Worm (Caenorhabditis elegans): Measurements from ENCODE around the gene F15D4.5.

F15D4.5 gene

DNA sequence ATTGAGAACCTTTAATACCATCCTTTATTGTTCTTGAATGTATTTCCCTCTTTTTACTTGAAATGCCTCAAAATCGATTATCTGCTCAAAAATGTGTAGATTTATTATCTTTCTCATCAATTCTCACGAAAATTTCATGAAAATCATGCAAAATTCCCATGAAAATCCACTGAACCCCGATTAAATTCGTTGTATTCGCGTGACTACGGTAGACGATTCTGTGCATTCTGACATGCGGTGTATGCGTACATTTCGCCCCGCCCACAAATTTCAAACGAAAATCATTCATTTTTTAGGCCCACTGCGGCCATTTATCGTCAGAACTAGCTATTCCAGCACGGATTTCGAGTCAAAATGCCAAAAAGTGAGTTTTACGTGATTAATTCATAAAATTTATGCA lies at the start of gene F15D4.5:
TSS of gene F15D4.5 (plus strand) at position 301 of the 400 bp plus-strand sequence.
- TF ChIP-seq him-1 (tag; optimal IDR thresholded peaks at IDR 0.05) (no peak), W03F9.2 (tag; optimal IDR thresholded peaks at IDR 0.05) (no peak), dao-5 (tag; optimal IDR thresholded peaks at IDR 0.05) (no peak)

ce11 chrII:13195706-13196417 lies 49.3 kb upstream of the F15D4.5 start:
- TF ChIP-seq W03F9.2 (tag; optimal IDR thresholded peaks at IDR 0.05) (no peak), dao-5 (tag; optimal IDR thresholded peaks at IDR 0.05) (no peak), him-1 (tag; optimal IDR thresholded peaks at IDR 0.05) (no peak)

- TF ChIP-seq him-1 (tag; optimal IDR thresholded peaks at IDR 0.05) (no peak), dao-5 (tag; optimal IDR thresholded peaks at IDR 0.05) (no peak), W03F9.2 (tag; optimal IDR thresholded peaks at IDR 0.05) (no peak)
Measured at ce11 chrII:13196689-13197280, 48.4 kb upstream of the F15D4.5 start.

DNA sequence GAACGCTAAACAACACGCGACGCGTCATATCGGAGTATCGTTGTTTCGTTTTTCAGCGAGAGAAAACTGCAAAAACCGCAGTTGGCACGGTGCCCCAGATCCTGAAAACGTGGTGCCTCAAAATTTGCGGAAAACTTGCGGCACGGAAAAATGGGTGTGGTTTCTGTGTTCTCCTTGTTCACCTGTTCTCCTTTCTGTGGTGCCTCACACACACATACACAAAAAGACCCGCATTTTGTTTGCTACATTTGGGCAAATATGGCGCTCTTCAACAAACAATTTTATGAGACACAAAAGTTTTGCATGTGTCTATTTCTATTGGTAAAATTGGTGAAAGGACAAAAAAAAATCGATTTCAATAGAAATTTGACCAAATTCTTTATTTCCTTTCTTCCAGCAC lies 46.3 kb upstream of the F15D4.5 start:
- no peak for TF ChIP-seq W03F9.2 (tag; optimal IDR thresholded peaks at IDR 0.05)
- TF ChIP-seq dao-5 (tag; optimal IDR thresholded peaks at IDR 0.05): no peak
- no peak for TF ChIP-seq him-1 (tag; optimal IDR thresholded peaks at IDR 0.05)

ce11 chrII:13199674-13200215 lies 45.4 kb upstream of the F15D4.5 start, which contains the start of gene btf-1:
TSS of gene btf-1 (plus strand) at chrII:13200165.
- peak; percentile 87 for TF ChIP-seq him-1 (tag; optimal IDR thresholded peaks at IDR 0.05)
- TF ChIP-seq W03F9.2 (tag; optimal IDR thresholded peaks at IDR 0.05): peak; percentile 53
- no peak for TF ChIP-seq dao-5 (tag; optimal IDR thresholded peaks at IDR 0.05)

DNA sequence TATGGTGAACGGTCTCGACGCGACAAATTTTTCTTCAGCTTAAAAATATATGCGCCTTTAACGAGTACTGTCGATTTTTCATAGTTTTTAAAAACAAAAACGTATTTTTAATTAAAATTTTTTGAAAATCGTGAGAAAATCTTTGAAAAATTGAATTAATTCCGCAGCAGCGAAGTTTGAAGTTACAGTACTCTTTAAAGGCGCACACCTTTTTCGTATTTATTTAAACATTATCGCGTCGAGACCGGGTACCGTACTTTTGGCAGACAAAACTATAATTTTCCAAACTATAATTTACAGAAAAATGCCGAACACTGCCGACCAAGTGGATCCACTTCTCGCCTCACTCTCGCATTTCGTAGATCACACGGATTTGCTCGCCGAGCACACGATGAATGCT lies 29.4 kb upstream of the F15D4.5 start, which contains the start of gene F15D4.2:
TSS of gene F15D4.2 (plus strand) at position 301 of the 400 bp plus-strand sequence.
- TF ChIP-seq W03F9.2 (tag; optimal IDR thresholded peaks at IDR 0.05) (no peak), him-1 (tag; optimal IDR thresholded peaks at IDR 0.05) (no peak), dao-5 (tag; optimal IDR thresholded peaks at IDR 0.05) (no peak)

DNA sequence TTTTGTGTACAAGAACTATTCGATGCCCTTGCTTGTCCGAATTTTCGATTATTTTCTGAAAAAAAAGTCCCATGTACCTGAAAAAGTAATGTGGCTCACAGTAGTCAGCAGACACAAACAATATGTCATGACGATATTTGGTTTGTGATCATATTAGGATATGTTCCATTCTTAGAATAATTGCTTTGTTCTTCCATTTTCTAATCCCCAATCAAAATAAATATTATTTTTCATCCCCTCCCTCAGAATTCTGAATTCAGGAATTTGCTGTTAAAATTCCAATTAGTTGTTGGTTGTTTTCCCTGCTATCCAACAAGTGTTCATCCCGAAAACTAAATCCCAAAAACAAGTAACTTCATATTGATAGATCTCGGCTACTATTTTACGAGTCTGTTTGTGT lies 25.8 kb upstream of the F15D4.5 start:
- no peak for TF ChIP-seq W03F9.2 (tag; optimal IDR thresholded peaks at IDR 0.05)
- TF ChIP-seq dao-5 (tag; optimal IDR thresholded peaks at IDR 0.05): no peak
- no peak for TF ChIP-seq him-1 (tag; optimal IDR thresholded peaks at IDR 0.05)

ce11 chrII:13230489-13231196 lies 14.5 kb upstream of the F15D4.5 start:
- no peak for TF ChIP-seq W03F9.2 (tag; optimal IDR thresholded peaks at IDR 0.05)
- TF ChIP-seq him-1 (tag; optimal IDR thresholded peaks at IDR 0.05): no peak
- no peak for TF ChIP-seq dao-5 (tag; optimal IDR thresholded peaks at IDR 0.05)

DNA sequence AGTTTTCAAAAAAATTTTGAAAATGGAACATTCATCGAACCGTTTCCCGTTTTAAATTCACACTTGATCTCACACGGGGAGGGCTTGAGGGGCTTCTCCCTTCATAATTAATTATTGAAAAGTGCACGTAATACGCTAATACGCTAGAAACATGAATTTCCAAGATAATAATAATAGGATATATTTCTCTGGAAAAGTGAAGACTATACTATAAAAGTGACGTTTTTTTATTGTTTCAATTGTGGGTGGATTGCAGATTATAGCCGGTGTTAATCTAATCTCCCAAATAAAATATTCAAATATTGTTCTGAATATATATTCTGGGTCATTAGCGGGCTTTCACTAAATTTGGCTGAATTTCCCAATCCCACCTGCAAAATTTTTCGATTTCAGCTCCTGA lies 11.5 kb upstream of the F15D4.5 start:
- TF ChIP-seq him-1 (tag; optimal IDR thresholded peaks at IDR 0.05): no peak
- no peak for TF ChIP-seq dao-5 (tag; optimal IDR thresholded peaks at IDR 0.05)
- no peak for TF ChIP-seq W03F9.2 (tag; optimal IDR thresholded peaks at IDR 0.05)

DNA sequence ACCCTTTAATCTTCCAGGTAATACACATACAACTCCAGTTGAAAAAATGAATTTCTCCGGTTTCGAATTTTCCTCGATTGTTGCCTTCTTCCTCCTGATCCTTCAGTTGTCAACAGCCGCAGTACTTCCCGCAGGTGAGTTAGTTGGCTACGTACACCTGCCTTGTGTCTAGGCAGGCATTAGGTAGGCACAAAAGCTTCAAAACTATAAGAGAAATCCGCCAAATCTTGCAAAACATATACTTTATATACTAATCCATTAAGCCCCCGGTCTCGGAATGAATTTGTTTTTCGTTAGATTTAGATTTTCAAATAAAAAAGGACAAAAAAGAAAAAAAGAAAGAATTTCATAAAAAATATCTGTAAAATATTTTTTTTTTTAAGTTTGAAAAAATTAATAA lies 9.9 kb upstream of the F15D4.5 start, which contains the start of gene flp-16:
TSS of gene flp-16 (plus strand) at position 18 of the 400 bp plus-strand sequence.
- TF ChIP-seq W03F9.2 (tag; optimal IDR thresholded peaks at IDR 0.05): no peak
- TF ChIP-seq dao-5 (tag; optimal IDR thresholded peaks at IDR 0.05): no peak
- TF ChIP-seq him-1 (tag; optimal IDR thresholded peaks at IDR 0.05): no peak

ce11 chrII:13237829-13238404 lies 7.3 kb upstream of the F15D4.5 start, which contains the start of gene romo-1:
TSS of gene romo-1 (minus strand) at chrII:13237907.
- TF ChIP-seq W03F9.2 (tag; optimal IDR thresholded peaks at IDR 0.05) (peak; percentile 84), him-1 (tag; optimal IDR thresholded peaks at IDR 0.05) (peak; percentile 3), dao-5 (tag; optimal IDR thresholded peaks at IDR 0.05) (no peak)

DNA sequence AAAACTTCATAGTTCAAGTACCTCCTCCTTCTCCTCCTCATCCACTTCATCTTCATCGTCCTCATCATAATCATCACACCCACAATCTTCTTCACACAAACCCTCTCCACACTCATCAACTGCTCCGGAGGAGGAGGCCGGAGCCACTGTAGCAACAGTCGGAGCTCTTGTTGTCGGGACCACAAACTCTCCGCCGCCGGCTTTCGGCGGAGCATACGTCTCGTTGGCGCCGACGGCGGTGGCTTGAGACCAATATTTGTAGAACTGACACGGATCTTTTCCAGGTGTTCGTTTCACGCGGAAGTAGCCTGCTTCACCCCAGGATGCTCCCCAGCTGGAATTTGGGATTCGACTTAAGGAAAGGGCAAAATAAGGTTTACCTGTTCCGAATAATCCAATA lies 5.6 kb upstream of the F15D4.5 start:
- TF ChIP-seq W03F9.2 (tag; optimal IDR thresholded peaks at IDR 0.05): no peak
- TF ChIP-seq dao-5 (tag; optimal IDR thresholded peaks at IDR 0.05): no peak
- no peak for TF ChIP-seq him-1 (tag; optimal IDR thresholded peaks at IDR 0.05)

DNA sequence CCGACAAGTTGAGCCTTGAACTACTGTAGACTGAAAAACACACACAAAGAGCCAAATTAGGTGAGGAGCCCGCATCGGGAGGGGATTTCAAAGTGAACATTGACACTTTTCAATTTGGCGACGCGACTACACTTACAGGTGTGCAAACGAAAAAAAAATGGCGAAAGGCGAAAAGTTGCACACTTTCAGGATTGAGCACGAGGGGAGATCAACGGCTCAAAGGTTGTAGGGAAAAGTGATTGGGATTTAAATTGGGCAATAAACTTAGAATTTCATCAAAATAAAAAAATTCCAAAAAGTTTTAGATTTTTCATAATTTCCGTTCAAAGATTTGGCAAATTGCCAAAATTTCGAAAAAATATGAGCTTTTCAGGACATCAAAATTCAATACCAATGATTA lies 2.2 kb upstream of the F15D4.5 start, which contains the start of gene F15D4.4:
TSS of gene F15D4.4 (minus strand) at position 101 of the 400 bp plus-strand sequence.
- TF ChIP-seq W03F9.2 (tag; optimal IDR thresholded peaks at IDR 0.05) (no peak), him-1 (tag; optimal IDR thresholded peaks at IDR 0.05) (no peak), dao-5 (tag; optimal IDR thresholded peaks at IDR 0.05) (no peak)

Measured in whole organism, L4/young adult.